Worm (Caenorhabditis elegans) whole organism, L2 larva: ENCODE results near the gene Y51H4A.23.

Experiments
- ama-1 ChIP-seq: fragments of 150-350 bp; optimal IDR thresholded peaks from 2 replicates; lab custom pipeline; 2018; ENCODE audit warnings: inconsistent platforms
- ceh-82 ChIP-seq: fragments of 150-350 bp; optimal IDR thresholded peaks from 2 replicates; lab custom pipeline; 2014; ENCODE audit warnings: missing biosample characterization, missing genetic modification characterization
- gmeb-1 ChIP-seq: fragments of 150-350 bp; optimal IDR thresholded peaks from 2 replicates; lab custom pipeline; 2014; ENCODE audit warnings: missing biosample characterization, missing genetic modification characterization
- mab-5 ChIP-seq: fragments of 150-350 bp; optimal IDR thresholded peaks from 2 replicates; lab custom pipeline; 2014; ENCODE audit warnings: missing biosample characterization, missing genetic modification characterization
- nhr-12 ChIP-seq: fragments of 150-350 bp; optimal IDR thresholded peaks from 2 replicates; lab custom pipeline; 2014; ENCODE audit warnings: missing biosample characterization, missing genetic modification characterization
- unc-62 ChIP-seq: fragments of 150-350 bp; optimal IDR thresholded peaks from 2 replicates; lab custom pipeline; 2014; ENCODE audit warnings: missing biosample characterization, missing genetic modification reagents, missing genetic modification characterization

ce11 chrIV:16722000-16722607 lies 612 bp upstream of the Y51H4A.23 start:
- TF ChIP-seq ama-1 (lab: Kevin White, UChicago) (no peak), ceh-82 (tag; lab: Kevin White, UChicago) (no peak), mab-5 (tag; lab: Kevin White, UChicago) (no peak), gmeb-1 (tag; lab: Kevin White, UChicago) (no peak), nhr-12 (tag; lab: Kevin White, UChicago) (no peak), unc-62 (GFP tag; lab: Kevin White, UChicago) (no peak)
